Fruit fly (Drosophila melanogaster): ENCODE data around the gene RpS26.

dm6 chr2L:18442903-18443608 lies at the start of gene RpS26:
- TF ChIP-seq pan (optimal IDR thresholded peaks at IDR 0.05), result no peak
- no peak for TF ChIP-seq usp (GFP tag; optimal IDR thresholded peaks at IDR 0.05)
- no peak for TF ChIP-seq CG8478 (optimal IDR thresholded peaks at IDR 0.05)
- no peak for TF ChIP-seq psq (optimal IDR thresholded peaks at IDR 0.05)
- no peak for TF ChIP-seq EcR (GFP tag; optimal IDR thresholded peaks at IDR 0.05)

Data from whole organism.